Fruit fly (Drosophila melanogaster): ENCODE results near the gene CG12104.

- TF ChIP-seq CG6689 (GFP tag; IDR thresholded peaks at IDR 0.05) (no peak), CG8359 (GFP tag; optimal IDR thresholded peaks at IDR 0.05; ENCODE audit: borderline replicate concordance) (no peak), Doc2 (GFP tag; IDR thresholded peaks at IDR 0.05) (no peak)
Observed at dm6 chr3L:1636886-1637285, 34.4 kb upstream of the CG12104 start.
